Worm (Caenorhabditis elegans): ENCODE data around the gene srg-17.

The srg-17 gene

DNA sequence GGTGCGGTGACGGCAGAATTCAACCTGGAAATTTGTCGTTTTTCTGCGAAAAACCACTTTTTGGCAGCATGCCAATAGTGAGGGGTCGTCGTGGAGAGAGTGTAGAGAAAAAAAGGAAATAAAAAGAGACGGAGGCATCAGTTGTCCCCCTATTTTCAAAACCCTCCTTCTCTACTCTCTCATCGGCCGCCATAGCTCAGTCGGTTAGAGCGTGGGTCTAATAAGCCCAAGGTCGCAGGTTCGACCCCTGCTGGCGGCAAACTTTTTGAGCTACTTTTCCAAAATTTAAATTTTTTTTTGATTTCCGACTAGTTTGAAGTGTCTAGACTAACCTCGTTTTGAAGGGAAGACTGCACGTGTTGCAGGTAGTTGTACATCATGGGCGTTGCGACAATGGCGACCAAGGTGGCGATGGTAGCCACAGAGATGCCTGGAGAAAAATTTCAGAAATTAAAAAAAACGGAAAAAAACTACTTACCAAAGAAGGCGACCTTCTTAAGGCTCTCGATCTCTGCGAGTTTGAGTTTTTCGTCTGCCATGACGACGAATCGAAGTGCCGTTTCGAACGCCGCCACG is 21.1 kb downstream of the srg-17 start, which contains the start of gene col-85 (continued):
- TF ChIP-seq sma-3 (GFP tag; optimal IDR thresholded peaks at IDR 0.05) (peak; percentile 65), ZK546.5 (tag; optimal IDR thresholded peaks at IDR 0.05) (no peak), nhr-21 (tag; optimal IDR thresholded peaks at IDR 0.05) (peak; percentile 60)

- TF ChIP-seq ceh-82 (tag; optimal IDR thresholded peaks at IDR 0.05) (no peak), alr-1 (tag; optimal IDR thresholded peaks at IDR 0.05) (no peak), snpc-4 (tag; optimal IDR thresholded peaks at IDR 0.05) (no peak), nhr-237 (tag; optimal IDR thresholded peaks at IDR 0.05) (no peak), ama-1 (optimal IDR thresholded peaks at IDR 0.05) (no peak), R02D3.7 (tag; optimal IDR thresholded peaks at IDR 0.05) (no peak), peb-1 (tag; optimal IDR thresholded peaks at IDR 0.05) (no peak), nhr-6 (tag; optimal IDR thresholded peaks at IDR 0.05) (no peak), mbf-1 (tag; optimal IDR thresholded peaks at IDR 0.05) (no peak), nhr-21 (tag; optimal IDR thresholded peaks at IDR 0.05) (no peak), elt-1 (tag; optimal IDR thresholded peaks at IDR 0.05) (no peak)
Observed at ce11 chrII:12496981-12497380, 23.5 kb downstream of the srg-17 start, which contains the start of gene T21B4.3. Gene T21B4.3 (minus strand): TSS chrII:12497081.

ce11 chrII:12499969-12500368 is 26.5 kb downstream of the srg-17 start:
- TF ChIP-seq ztf-4 (tag; optimal IDR thresholded peaks at IDR 0.05): no peak
- no peak for TF ChIP-seq ztf-1 (GFP tag; conservative IDR thresholded peaks at IDR 0.05)
- no peak for TF ChIP-seq lsy-2 (tag; optimal IDR thresholded peaks at IDR 0.05)
- no peak for TF ChIP-seq sma-9 (GFP tag; optimal IDR thresholded peaks at IDR 0.05)
- TF ChIP-seq sma-9 (tag; optimal IDR thresholded peaks at IDR 0.05): no peak
- TF ChIP-seq blmp-1 (tag; optimal IDR thresholded peaks at IDR 0.05; ENCODE audit: insufficient read depth): no peak
- TF ChIP-seq ztf-11 (tag; optimal IDR thresholded peaks at IDR 0.05): no peak
- no peak for TF ChIP-seq unc-55 (GFP tag; optimal IDR thresholded peaks at IDR 0.05)
- no peak for TF ChIP-seq elt-3 (tag; optimal IDR thresholded peaks at IDR 0.05)

DNA sequence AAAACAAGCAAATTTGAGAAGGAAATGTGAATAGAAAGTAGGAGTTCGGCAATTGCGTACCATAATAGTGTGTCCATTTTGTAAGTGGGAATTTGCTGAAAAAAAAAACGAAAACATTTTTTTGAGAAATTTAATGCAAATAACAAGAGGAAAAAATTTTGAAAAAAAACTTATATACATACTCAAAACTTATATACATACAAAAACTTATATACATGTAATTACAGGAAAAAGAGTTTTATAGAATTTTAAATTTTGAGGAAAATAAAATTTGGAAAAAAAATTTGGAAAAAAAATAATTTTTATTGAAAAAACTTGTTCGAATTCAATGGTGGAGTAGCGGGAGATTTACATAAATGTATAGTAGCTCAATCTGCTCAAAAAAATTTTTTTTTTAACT is 29.3 kb downstream of the srg-17 start, which contains the start of gene ador-1:
TSS of gene ador-1 (minus strand) at position 101 of the 400 bp plus-strand sequence.
- TF ChIP-seq nhr-23 (tag; optimal IDR thresholded peaks at IDR 0.05) (no peak), mab-5 (tag; optimal IDR thresholded peaks at IDR 0.05) (no peak), skn-1 (tag; optimal IDR thresholded peaks at IDR 0.05) (no peak), crh-2 (tag; optimal IDR thresholded peaks at IDR 0.05) (no peak), nhr-237 (tag; optimal IDR thresholded peaks at IDR 0.05) (no peak), R02D3.7 (tag; optimal IDR thresholded peaks at IDR 0.05) (no peak), nhr-25 (tag; optimal IDR thresholded peaks at IDR 0.05) (no peak), nhr-77 (tag; optimal IDR thresholded peaks at IDR 0.05) (no peak), ceh-82 (tag; optimal IDR thresholded peaks at IDR 0.05) (no peak), peb-1 (tag; optimal IDR thresholded peaks at IDR 0.05) (no peak), blmp-1 (tag; optimal IDR thresholded peaks at IDR 0.05; ENCODE audit: insufficient read depth) (no peak), sma-3 (GFP tag; optimal IDR thresholded peaks at IDR 0.05) (no peak)

DNA sequence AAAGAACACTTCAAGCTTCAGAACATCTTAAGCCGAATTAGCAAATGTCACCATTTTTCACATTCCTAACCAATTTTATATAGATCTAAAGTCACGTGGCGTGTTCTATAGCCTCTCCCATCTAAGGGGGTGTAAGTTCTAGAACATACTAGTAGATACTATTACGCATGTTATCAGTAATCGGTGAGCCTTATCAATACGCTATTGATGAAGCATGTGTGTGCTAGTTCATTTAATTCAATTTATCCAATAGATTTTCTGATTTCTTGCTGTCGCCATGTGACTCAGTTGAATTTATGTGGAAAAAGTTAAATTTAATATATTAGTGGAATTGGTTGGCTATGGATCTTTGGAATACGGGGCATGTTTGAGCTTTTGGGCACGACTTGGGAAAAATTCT is 33.0 kb downstream of the srg-17 start:
- no peak for TF ChIP-seq sma-9 (GFP tag; optimal IDR thresholded peaks at IDR 0.05)
- no peak for TF ChIP-seq sma-9 (tag; optimal IDR thresholded peaks at IDR 0.05)
- no peak for TF ChIP-seq F13H6.1 (tag; optimal IDR thresholded peaks at IDR 0.05)
- TF ChIP-seq dmd-4 (tag; optimal IDR thresholded peaks at IDR 0.05): no peak
- TF ChIP-seq aly-2 (tag; optimal IDR thresholded peaks at IDR 0.05): no peak
- TF ChIP-seq unc-55 (GFP tag; optimal IDR thresholded peaks at IDR 0.05): no peak
- TF ChIP-seq lsy-2 (tag; optimal IDR thresholded peaks at IDR 0.05): no peak
- TF ChIP-seq peb-1 (tag; optimal IDR thresholded peaks at IDR 0.05): no peak

- TF ChIP-seq elt-3 (tag; optimal IDR thresholded peaks at IDR 0.05) (no peak), sma-9 (GFP tag; optimal IDR thresholded peaks at IDR 0.05) (no peak), sma-9 (tag; optimal IDR thresholded peaks at IDR 0.05) (no peak), nhr-129 (tag; optimal IDR thresholded peaks at IDR 0.05) (no peak)
Observed at ce11 chrII:12507038-12507437, 33.5 kb downstream of the srg-17 start, which contains the start of gene srh-68. Gene srh-68 (plus strand): TSS chrII:12507338.

All from whole organism, L2 larva.